Fruit fly (Drosophila melanogaster) whole organism, prepupa: ENCODE data around the gene CG17097.

Experiments
- Blimp-1 ChIP-seq: fragments of 200-800 bp; sonication (Bioruptor generic); optimal IDR thresholded peaks from 3 replicates; lab custom pipeline; 2017; ENCODE audit warnings: missing biosample characterization, missing genetic modification characterization, mild to moderate bottlenecking, moderate library complexity, missing genetic modification reagents
- CG10669 ChIP-seq: fragments of 200-800 bp; sonication (Bioruptor generic); optimal IDR thresholded peaks from 3 replicates; lab custom pipeline; 2018; ENCODE audit warnings: missing biosample characterization, mild to moderate bottlenecking, missing genetic modification characterization, moderate library complexity
- CG11294 ChIP-seq: fragments of 200-800 bp; sonication (Bioruptor generic); IDR thresholded peaks from 2 replicates; pipeline ENCODE4 v1.3.6; 2022; ENCODE audit warnings: missing biosample characterization, missing genetic modification characterization
- CG11762 ChIP-seq: fragments of 200-800 bp; sonication (Bioruptor generic); optimal IDR thresholded peaks from 3 replicates; lab custom pipeline; 2016; ENCODE audit warnings: missing biosample characterization, missing genetic modification characterization; ENCODE audit not compliant: insufficient read depth
- CG11902 ChIP-seq: fragments of 200-800 bp; sonication (Bioruptor generic); optimal IDR thresholded peaks from 3 replicates; lab custom pipeline; 2016; ENCODE audit warnings: missing biosample characterization, missing genetic modification characterization
- CG15336 ChIP-seq: fragments of 200-800 bp; sonication (Bioruptor generic); IDR thresholded peaks from 2 replicates; pipeline ENCODE4 v1.3.6; 2022; ENCODE audit warnings: missing biosample characterization, missing genetic modification characterization
- CG1621 ChIP-seq: fragments of 200-800 bp; sonication (Bioruptor generic); optimal IDR thresholded peaks from 3 replicates; lab custom pipeline; 2018; ENCODE audit warnings: missing biosample characterization, mild to moderate bottlenecking, missing genetic modification characterization
- CG16779 ChIP-seq: fragments of 200-800 bp; sonication (Bioruptor generic); optimal IDR thresholded peaks from 3 replicates; lab custom pipeline; 2017; ENCODE audit warnings: missing biosample characterization, mild to moderate bottlenecking, missing genetic modification characterization
- CG3032 ChIP-seq: fragments of 200-800 bp; optimal IDR thresholded peaks from 2 replicates; lab custom pipeline; 2019; ENCODE audit warnings: missing biosample characterization, mild to moderate bottlenecking, missing genetic modification characterization, moderate library complexity
- CG31627 ChIP-seq: fragments of 200-800 bp; sonication (Bioruptor generic); optimal IDR thresholded peaks from 3 replicates; lab custom pipeline; 2016; ENCODE audit warnings: missing biosample characterization, missing genetic modification characterization
- CG34406 ChIP-seq: fragments of 200-800 bp; sonication (Bioruptor generic); optimal IDR thresholded peaks from 3 replicates; lab custom pipeline; 2016; ENCODE audit warnings: missing biosample characterization, missing genetic modification characterization
- CG3919 ChIP-seq: fragments of 200-800 bp; sonication (Bioruptor generic); optimal IDR thresholded peaks from 3 replicates; lab custom pipeline; 2016; ENCODE audit warnings: missing biosample characterization, missing genetic modification characterization
- CG4318 ChIP-seq: fragments of 200-800 bp; sonication (Bioruptor generic); optimal IDR thresholded peaks from 3 replicates; lab custom pipeline; 2017; ENCODE audit warnings: missing biosample characterization, mild to moderate bottlenecking, missing genetic modification characterization
- CG6163 ChIP-seq: fragments of 200-800 bp; sonication (Bioruptor generic); IDR thresholded peaks from 3 replicates; pipeline ENCODE4 v1.3.6; 2022; ENCODE audit warnings: missing biosample characterization, missing genetic modification characterization
- CG6276 ChIP-seq: fragments of 200-800 bp; sonication (Bioruptor generic); optimal IDR thresholded peaks from 2 replicates; lab custom pipeline; 2017; ENCODE audit warnings: missing biosample characterization, mild to moderate bottlenecking, missing genetic modification characterization
- CG6792 ChIP-seq: fragments of 200-800 bp; sonication (Bioruptor generic); optimal IDR thresholded peaks from 3 replicates; lab custom pipeline; 2016; ENCODE audit warnings: missing biosample characterization, missing genetic modification characterization
- CG6808 ChIP-seq: fragments of 200-800 bp; sonication (Bioruptor generic); optimal IDR thresholded peaks from 3 replicates; lab custom pipeline; 2017; ENCODE audit warnings: missing biosample characterization, missing genetic modification characterization, mild to moderate bottlenecking, moderate library complexity, missing genetic modification reagents
- CG6854 ChIP-seq: fragments of 200-800 bp; sonication (Bioruptor generic); optimal IDR thresholded peaks from 2 replicates; lab custom pipeline; 2017; ENCODE audit warnings: missing biosample characterization, mild to moderate bottlenecking, missing genetic modification characterization
- CG7368 ChIP-seq: fragments of 200-800 bp; sonication (Bioruptor generic); optimal IDR thresholded peaks from 3 replicates; lab custom pipeline; 2016; ENCODE audit warnings: missing biosample characterization, missing genetic modification characterization
- CG8119 ChIP-seq: fragments of 200-800 bp; sonication (Bioruptor generic); IDR thresholded peaks from 3 replicates; pipeline ENCODE4 v1.3.6; 2022; ENCODE audit warnings: missing biosample characterization, missing genetic modification characterization
- CG8632 ChIP-seq: fragments of 200-800 bp; sonication (Bioruptor generic); optimal IDR thresholded peaks from 3 replicates; lab custom pipeline; 2016; ENCODE audit warnings: missing biosample characterization, missing genetic modification characterization
- Eip75B ChIP-seq: fragments of 200-800 bp; sonication (Bioruptor generic); optimal IDR thresholded peaks from 3 replicates; lab custom pipeline; 2016; ENCODE audit warnings: missing biosample characterization, missing genetic modification characterization
- Ets21C ChIP-seq: fragments of 200-800 bp; sonication (Bioruptor generic); optimal IDR thresholded peaks from 3 replicates; lab custom pipeline; 2016; ENCODE audit warnings: missing biosample characterization, missing genetic modification characterization
- Ets96B ChIP-seq: fragments of 200-800 bp; optimal IDR thresholded peaks from 2 replicates; lab custom pipeline; 2019; ENCODE audit warnings: missing biosample characterization, mild to moderate bottlenecking, missing genetic modification characterization, moderate library complexity
- Hr38 ChIP-seq: sonication (Bioruptor generic); optimal IDR thresholded peaks from 2 replicates; lab custom pipeline; 2016; ENCODE audit warnings: missing biosample characterization, missing genetic modification characterization
- Hr39 ChIP-seq: fragments of 200-800 bp; sonication (Bioruptor generic); optimal IDR thresholded peaks from 2 replicates; lab custom pipeline; 2016; ENCODE audit warnings: missing biosample characterization, missing genetic modification characterization
- Hr4 ChIP-seq: fragments of 200-800 bp; sonication (Bioruptor generic); optimal IDR thresholded peaks from 3 replicates; lab custom pipeline; 2016; ENCODE audit warnings: missing biosample characterization, missing genetic modification characterization
- Met ChIP-seq: fragments of 200-800 bp; sonication (Bioruptor generic); optimal IDR thresholded peaks from 3 replicates; lab custom pipeline; 2016; ENCODE audit warnings: missing biosample characterization, missing genetic modification characterization
- Smox ChIP-seq: fragments of 200-800 bp; sonication (Bioruptor generic); optimal IDR thresholded peaks from 3 replicates; lab custom pipeline; 2016; ENCODE audit warnings: missing biosample characterization, missing genetic modification characterization
- Sox102F ChIP-seq: fragments of 200-800 bp; sonication (Bioruptor generic); optimal IDR thresholded peaks from 2 replicates; lab custom pipeline; 2016; ENCODE audit warnings: missing biosample characterization, mild to moderate bottlenecking, missing genetic modification characterization
- Sox14 ChIP-seq: fragments of 200-800 bp; sonication (Bioruptor generic); optimal IDR thresholded peaks from 3 replicates; lab custom pipeline; 2016; ENCODE audit warnings: missing biosample characterization, missing genetic modification characterization
- Sox15 ChIP-seq: fragments of 200-800 bp; sonication (Bioruptor generic); optimal IDR thresholded peaks from 3 replicates; lab custom pipeline; 2016; ENCODE audit warnings: missing biosample characterization, missing genetic modification characterization
- achi ChIP-seq: fragments of 200-800 bp; sonication (Bioruptor generic); optimal IDR thresholded peaks from 3 replicates; lab custom pipeline; 2016; ENCODE audit warnings: missing biosample characterization, missing genetic modification characterization
- acj6 ChIP-seq: fragments of 200-800 bp; sonication (Bioruptor generic); optimal IDR thresholded peaks from 3 replicates; lab custom pipeline; 2016; ENCODE audit warnings: missing biosample characterization, missing genetic modification characterization
- cyc ChIP-seq: fragments of 200-800 bp; sonication (Bioruptor generic); optimal IDR thresholded peaks from 3 replicates; lab custom pipeline; 2016; ENCODE audit warnings: missing biosample characterization, missing genetic modification characterization
- dac ChIP-seq: fragments of 200-800 bp; sonication (Bioruptor generic); optimal IDR thresholded peaks from 2 replicates; lab custom pipeline; 2017; ENCODE audit warnings: missing biosample characterization, mild to moderate bottlenecking, missing genetic modification characterization
- dsx ChIP-seq: fragments of 200-800 bp; optimal IDR thresholded peaks from 3 replicates; lab custom pipeline; 2019; ENCODE audit warnings: missing biosample characterization, mild to moderate bottlenecking, missing genetic modification characterization, moderate library complexity; ENCODE audit not compliant: poor library complexity, severe bottlenecking
- eg ChIP-seq: fragments of 200-800 bp; sonication (Bioruptor generic); IDR thresholded peaks from 3 replicates; pipeline ENCODE4 v1.3.6; 2022; ENCODE audit warnings: missing biosample characterization, missing genetic modification characterization
- esn ChIP-seq: fragments of 200-800 bp; sonication (Bioruptor generic); optimal IDR thresholded peaks from 2 replicates; lab custom pipeline; 2016; ENCODE audit warnings: missing biosample characterization, mild to moderate bottlenecking, missing genetic modification characterization, moderate library complexity
- fd59A ChIP-seq: fragments of 200-800 bp; sonication (Bioruptor generic); optimal IDR thresholded peaks from 2 replicates; lab custom pipeline; 2017; ENCODE audit warnings: missing biosample characterization, mild to moderate bottlenecking, missing genetic modification characterization, missing genetic modification reagents
- fd85E ChIP-seq: fragments of 200-800 bp; sonication (Bioruptor generic); optimal IDR thresholded peaks from 3 replicates; lab custom pipeline; 2016; ENCODE audit warnings: missing biosample characterization, missing genetic modification characterization
- fkh ChIP-seq: fragments of 200-800 bp; sonication (Bioruptor generic); optimal IDR thresholded peaks from 3 replicates; lab custom pipeline; 2017; ENCODE audit warnings: missing biosample characterization, mild to moderate bottlenecking, missing genetic modification characterization, moderate library complexity
- lz ChIP-seq: fragments of 200-800 bp; sonication (Bioruptor generic); optimal IDR thresholded peaks from 3 replicates; lab custom pipeline; 2016; ENCODE audit warnings: missing biosample characterization, missing genetic modification characterization
- net ChIP-seq: fragments of 200-800 bp; sonication (Bioruptor generic); optimal IDR thresholded peaks from 3 replicates; lab custom pipeline; 2016; ENCODE audit warnings: missing biosample characterization, missing genetic modification characterization
- salr ChIP-seq, 2 experiments: fragments of 200-800 bp; sonication (Bioruptor generic); optimal IDR thresholded peaks; 3 replicates each; lab custom pipeline; 2016 to 2018; ENCODE audit warnings: missing biosample characterization in 2 of 2, missing genetic modification characterization in 2 of 2, mild to moderate bottlenecking in 1 of 2
- ss ChIP-seq, 2 experiments: fragments of 200-800 bp; sonication (Bioruptor generic); optimal IDR thresholded peaks; 2 replicates in 1 of 2; 3 replicates in 1 of 2; lab custom pipeline; 2017 to 2018; ENCODE audit warnings: mild to moderate bottlenecking in 2 of 2, missing biosample characterization in 2 of 2, missing genetic modification characterization in 2 of 2, moderate library complexity in 1 of 2
- svp ChIP-seq: fragments of 200-800 bp; sonication (Bioruptor generic); peaks from one replicate; lab custom pipeline; 2016; ENCODE audit warnings: missing biosample characterization, missing genetic modification characterization
- topi ChIP-seq: fragments of 200-800 bp; sonication (Bioruptor generic); optimal IDR thresholded peaks from 3 replicates; lab custom pipeline; 2016; ENCODE audit warnings: missing biosample characterization, missing genetic modification characterization
- vri ChIP-seq: fragments of 200-800 bp; sonication (Bioruptor generic); optimal IDR thresholded peaks from 3 replicates; lab custom pipeline; 2016; ENCODE audit warnings: missing biosample characterization, mild to moderate bottlenecking, missing genetic modification characterization

Gene CG17097

dm6 chr2L:10615889-10616288 is 30.3 kb upstream of the CG17097 start (continued):
- TF ChIP-seq cyc (GFP tag; lab: Kevin White, UChicago), result peak; percentile 48
- peak; percentile 15 for TF ChIP-seq CG1621
- TF ChIP-seq CG11902 (GFP tag; lab: Kevin White, UChicago), result no peak
- no peak for TF ChIP-seq Hr38 (GFP tag; lab: Kevin White, UChicago)
- peak; percentile 59 for TF ChIP-seq Ets96B
- TF ChIP-seq Met (GFP tag; lab: Kevin White, UChicago), result peak; percentile 79
- peak; percentile 36 for TF ChIP-seq Hr4 (GFP tag; lab: Kevin White, UChicago)
- peak; percentile 24 for TF ChIP-seq CG16779 (tag; lab: Kevin White, UChicago)
- TF ChIP-seq Sox15 (GFP tag; lab: Kevin White, UChicago), result peak; percentile 30
- peak; percentile 40 for TF ChIP-seq dsx (GFP tag; lab: Kevin White, UChicago)
- TF ChIP-seq esn, result peak; percentile 79
- TF ChIP-seq CG10669 (GFP tag; lab: Kevin White, UChicago), result peak; percentile 47
- peak; percentile 62 for TF ChIP-seq CG15336 (GFP tag; lab: Robert Waterston, UW)

DNA sequence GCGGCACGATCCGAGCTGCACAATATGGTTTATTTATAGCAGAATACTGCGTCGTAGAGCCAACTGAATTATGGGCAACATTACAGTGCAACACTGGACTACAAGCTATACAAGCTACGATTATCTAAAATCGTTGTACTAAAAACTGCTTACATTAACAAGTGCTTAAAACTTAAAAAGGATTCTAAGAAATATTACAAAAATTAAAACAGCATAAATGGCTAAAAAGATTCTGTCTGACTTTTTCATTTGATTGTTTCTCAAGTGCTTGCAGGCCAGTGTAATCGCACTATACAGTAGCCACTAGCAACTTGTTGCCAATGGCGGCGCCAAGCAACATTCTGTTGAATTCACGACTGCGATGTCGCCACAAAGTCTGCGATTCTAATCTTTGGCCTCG is 29.4 kb upstream of the CG17097 start:
- TF ChIP-seq Blimp-1 (GFP tag; lab: Kevin White, UChicago) (no peak), Smox (GFP tag; lab: Kevin White, UChicago) (peak; percentile 44), salr (GFP tag; optimal IDR thresholded peaks at IDR 0.05; lab: Kevin White, UChicago) (peak; percentile 79 to 86), Eip75B (GFP tag; lab: Kevin White, UChicago) (peak; percentile 84), CG11294 (GFP tag; lab: Robert Waterston, UW) (peak; percentile 92), achi (peak; percentile 84), dac (peak; percentile 71), CG34406 (GFP tag; lab: Kevin White, UChicago) (peak; percentile 71), topi (GFP tag; lab: Kevin White, UChicago) (peak; percentile 64), fkh (GFP tag; lab: Kevin White, UChicago) (no peak), lz (GFP tag; lab: Kevin White, UChicago) (peak; percentile 67), CG11762 (GFP tag; lab: Kevin White, UChicago) (peak; percentile 77), fd59A (peak; percentile 87), vri (GFP tag; lab: Kevin White, UChicago) (peak; percentile 8), CG6854 (GFP tag; lab: Kevin White, UChicago) (no peak), ss (GFP tag; optimal IDR thresholded peaks at IDR 0.05; lab: Kevin White, UChicago) (peak; percentile 79 to 85), dsx (GFP tag; lab: Kevin White, UChicago) (peak; percentile 92), CG8119 (GFP tag; lab: Robert Waterston, UW) (peak; percentile 94), Met (GFP tag; lab: Kevin White, UChicago) (peak; percentile 57), Hr39 (peak; percentile 53), CG4318 (GFP tag; lab: Kevin White, UChicago) (peak; percentile 72), fd85E (GFP tag; lab: Kevin White, UChicago) (peak; percentile 15), CG6792 (GFP tag; lab: Kevin White, UChicago) (peak; percentile 80), CG3032 (tag; lab: Kevin White, UChicago) (peak; percentile 89), CG6808 (GFP tag; lab: Kevin White, UChicago) (peak; percentile 85), Sox102F (peak; percentile 16), net (GFP tag; lab: Kevin White, UChicago) (peak; percentile 86), CG11902 (GFP tag; lab: Kevin White, UChicago) (peak; percentile 31), Sox14 (GFP tag; lab: Kevin White, UChicago) (peak; percentile 87), CG6276 (peak; percentile 84), eg (GFP tag; lab: Robert Waterston, UW) (peak; percentile 96), CG3919 (GFP tag; lab: Kevin White, UChicago) (peak; percentile 90), esn (no peak), CG7368 (GFP tag; lab: Kevin White, UChicago) (peak; percentile 76), CG31627 (GFP tag; lab: Kevin White, UChicago) (peak; percentile 43), svp (GFP tag; lab: Kevin White, UChicago) (peak; percentile 58), acj6 (peak; percentile 86), Hr4 (GFP tag; lab: Kevin White, UChicago) (peak; percentile 86), CG6163 (peak; percentile 95), cyc (GFP tag; lab: Kevin White, UChicago) (peak; percentile 44), CG8632 (GFP tag; lab: Kevin White, UChicago) (peak; percentile 66), Ets21C (GFP tag; lab: Kevin White, UChicago) (peak; percentile 19)
